Fruit fly (Drosophila melanogaster): ENCODE data around the gene Pomp.

Gene Pomp

DNA sequence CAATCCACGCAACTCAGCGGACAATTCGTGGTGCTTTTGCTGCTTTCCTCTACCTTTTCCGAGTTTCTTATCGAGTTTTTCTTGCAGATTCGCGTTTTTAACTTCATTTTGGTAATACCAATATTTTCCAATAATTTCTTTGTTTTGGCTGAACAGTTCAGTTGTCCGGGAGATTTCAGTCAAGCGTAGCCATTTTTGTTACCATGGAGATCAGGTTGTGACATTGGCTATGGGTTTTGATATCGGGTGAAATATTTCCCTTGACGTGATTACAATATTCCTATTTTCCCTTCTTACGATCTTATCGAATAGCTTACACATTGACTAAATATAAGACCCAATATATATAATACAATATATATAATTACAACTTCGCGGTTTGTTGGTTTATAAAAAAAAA is 48.0 kb downstream of the Pomp start, which contains the start of gene Oseg5 (continued):
- no peak for TF ChIP-seq unpg (GFP tag; optimal IDR thresholded peaks at IDR 0.05)
- TF ChIP-seq dm (GFP tag; optimal IDR thresholded peaks at IDR 0.05), result no peak
- no peak for TF ChIP-seq CG14050 (GFP tag; IDR thresholded peaks at IDR 0.05)
- no peak for TF ChIP-seq sim (GFP tag; IDR thresholded peaks at IDR 0.05)
- no peak for TF ChIP-seq CG4282 (GFP tag; optimal IDR thresholded peaks at IDR 0.05)
- TF ChIP-seq Adf1 (GFP tag; IDR thresholded peaks at IDR 0.05), result no peak
- no peak for TF ChIP-seq CG17612 (GFP tag; IDR thresholded peaks at IDR 0.05)
- no peak for TF ChIP-seq yki (optimal IDR thresholded peaks at IDR 0.05)
- TF ChIP-seq Med (GFP tag), result peak; percentile 18
- TF ChIP-seq Jarid2 (GFP tag; optimal IDR thresholded peaks at IDR 0.05), result no peak
- no peak for TF ChIP-seq so (GFP tag; IDR thresholded peaks at IDR 0.05)
- TF ChIP-seq mld (GFP tag; IDR thresholded peaks at IDR 0.05; ENCODE audit: partially characterized antibody), result no peak
- no peak for TF ChIP-seq CG14710 (tag; optimal IDR thresholded peaks at IDR 0.05)
- no peak for TF ChIP-seq Ptx1 (GFP tag; IDR thresholded peaks at IDR 0.05)
- no peak for TF ChIP-seq CG10321 (GFP tag; IDR thresholded peaks at IDR 0.05)
- no peak for TF ChIP-seq HLH54F (GFP tag; optimal IDR thresholded peaks at IDR 0.05)
- TF ChIP-seq CG12155 (GFP tag; optimal IDR thresholded peaks at IDR 0.05), result no peak
- TF ChIP-seq Ets97D (GFP tag; optimal IDR thresholded peaks at IDR 0.05), result peak; percentile 30
- 0 out of 2 replicates have a peak, but pooled peaks have one; percentile 20 for TF ChIP-seq vvl (GFP tag; IDR thresholded peaks at IDR 0.05)
- TF ChIP-seq BtbVII (GFP tag; optimal IDR thresholded peaks at IDR 0.05), result no peak
- peak; percentile 54 for TF ChIP-seq pita (GFP tag; optimal IDR thresholded peaks at IDR 0.05)
- no peak for TF ChIP-seq Rx (GFP tag; IDR thresholded peaks at IDR 0.05)
- TF ChIP-seq cad (GFP tag; optimal IDR thresholded peaks at IDR 0.05), result no peak
- TF ChIP-seq CG6689 (GFP tag; IDR thresholded peaks at IDR 0.05), result no peak
- no peak for TF ChIP-seq Hmr (GFP tag; optimal IDR thresholded peaks at IDR 0.05)
- no peak for TF ChIP-seq amos (GFP tag; IDR thresholded peaks at IDR 0.05; ENCODE audit: partially characterized antibody)
- no peak for TF ChIP-seq CHES-1-like (GFP tag; optimal IDR thresholded peaks at IDR 0.05)
- peak; percentile 1 for TF ChIP-seq stwl (tag; optimal IDR thresholded peaks at IDR 0.05)
- TF ChIP-seq ac (GFP tag; optimal IDR thresholded peaks at IDR 0.05), result no peak
- TF ChIP-seq gfzf (GFP tag; optimal IDR thresholded peaks at IDR 0.05), result peak; percentile 47
- no peak for TF ChIP-seq CG7271 (tag; optimal IDR thresholded peaks at IDR 0.05)
- TF ChIP-seq CG32767 (GFP tag; IDR thresholded peaks at IDR 0.05), result no peak
- no peak for TF ChIP-seq chn (GFP tag; optimal IDR thresholded peaks at IDR 0.05)
- no peak for TF ChIP-seq CG31365 (tag; optimal IDR thresholded peaks at IDR 0.05)
- TF ChIP-seq slou (GFP tag; optimal IDR thresholded peaks at IDR 0.05), result no peak
- TF ChIP-seq kay (GFP tag; optimal IDR thresholded peaks at IDR 0.05), result no peak
- TF ChIP-seq schlank (tag; optimal IDR thresholded peaks at IDR 0.05), result no peak

- no peak for TF ChIP-seq CG8290 (GFP tag; optimal IDR thresholded peaks at IDR 0.05)
- no peak for TF ChIP-seq CG8290 (tag; optimal IDR thresholded peaks at IDR 0.05)
- no peak for TF ChIP-seq CG12942 (GFP tag; optimal IDR thresholded peaks at IDR 0.05)
- TF ChIP-seq CG8388 (GFP tag; optimal IDR thresholded peaks at IDR 0.05), result no peak
- TF ChIP-seq CG15514 (GFP tag; optimal IDR thresholded peaks at IDR 0.05), result no peak
Observed at dm6 chr2L:20837885-20838284, 50.4 kb downstream of the Pomp start, which contains the start of gene Spn38F. Gene Spn38F (minus strand): TSS chr2L:20837985.
